Worm (Caenorhabditis elegans) whole organism, late embryonic: Measurements from ENCODE around the gene F44A2.7.
A peak's percentile ranks its signal among the peaks of the same experiment; 100 is the strongest.

Source experiments
- C38D4.7 ChIP-seq: fragments of 200-800 bp; sonication (Bioruptor generic); optimal IDR thresholded peaks from 2 replicates; lab custom pipeline; 2018; ENCODE audit warnings: mild to moderate bottlenecking, missing genetic modification characterization, moderate library complexity, missing compliant biosample characterization
- K09A11.1 ChIP-seq: sonication (generic microtip); optimal IDR thresholded peaks from 2 replicates; lab custom pipeline; 2017; ENCODE audit warnings: antibody characterized with exemption, mild to moderate bottlenecking, missing genetic modification characterization, missing compliant biosample characterization; ENCODE audit not compliant: insufficient read depth
- Y22D7AL.16 ChIP-seq: sonication (generic microtip); optimal IDR thresholded peaks from 2 replicates; lab custom pipeline; 2016; ENCODE audit warnings: missing genetic modification characterization, missing compliant biosample characterization
- ama-1 ChIP-seq: fragments of 150-350 bp; optimal IDR thresholded peaks from 2 replicates; lab custom pipeline; 2014
- ceh-14 ChIP-seq: sonication (generic microtip); optimal IDR thresholded peaks from 2 replicates; lab custom pipeline; 2016; ENCODE audit warnings: missing genotype, missing genetic modification characterization, missing compliant biosample characterization
- ceh-18 ChIP-seq: sonication (generic microtip); optimal IDR thresholded peaks from 2 replicates; lab custom pipeline; 2016; ENCODE audit warnings: missing genetic modification characterization, missing compliant biosample characterization
- ceh-19 ChIP-seq: fragments of 200-800 bp; sonication (Bioruptor generic); optimal IDR thresholded peaks from 2 replicates; lab custom pipeline; 2018; ENCODE audit warnings: mild to moderate bottlenecking, missing genetic modification characterization, missing compliant biosample characterization
- ceh-2 ChIP-seq: sonication (generic microtip); optimal IDR thresholded peaks from 2 replicates; lab custom pipeline; 2016; ENCODE audit warnings: missing genotype, missing genetic modification characterization, missing compliant biosample characterization
- ceh-24 ChIP-seq: sonication (generic microtip); optimal IDR thresholded peaks from 2 replicates; lab custom pipeline; 2016; ENCODE audit warnings: mild to moderate bottlenecking, missing genetic modification characterization, missing compliant biosample characterization
- ceh-45 ChIP-seq: fragments of 200-800 bp; sonication (Bioruptor generic); IDR thresholded peaks from 2 replicates; pipeline ENCODE4 v1.3.6; 2022; ENCODE audit warnings: missing genetic modification reagents, missing genetic modification characterization, missing compliant biosample characterization
- ceh-48 ChIP-seq: sonication (generic microtip); optimal IDR thresholded peaks from 2 replicates; lab custom pipeline; 2016; ENCODE audit warnings: missing genetic modification characterization, inconsistent platforms, missing compliant biosample characterization
- ceh-6 ChIP-seq: fragments of 200-800 bp; sonication (Bioruptor generic); optimal IDR thresholded peaks from 2 replicates; lab custom pipeline; 2018; ENCODE audit warnings: mild to moderate bottlenecking, missing genetic modification characterization, missing compliant biosample characterization
- ceh-9 ChIP-seq: sonication (generic microtip); optimal IDR thresholded peaks from 2 replicates; lab custom pipeline; 2016; ENCODE audit warnings: mild to moderate bottlenecking, missing genetic modification characterization, inconsistent platforms, missing compliant biosample characterization
- dmd-4 ChIP-seq: sonication (generic microtip); optimal IDR thresholded peaks from 2 replicates; lab custom pipeline; 2016; ENCODE audit warnings: borderline replicate concordance, missing genetic modification characterization, missing compliant biosample characterization
- eyg-1 ChIP-seq: sonication (generic microtip); optimal IDR thresholded peaks from 2 replicates; lab custom pipeline; 2016; ENCODE audit warnings: missing genotype, missing genetic modification characterization, missing compliant biosample characterization
- fax-1 ChIP-seq: sonication (generic microtip); optimal IDR thresholded peaks from 2 replicates; lab custom pipeline; 2016; ENCODE audit warnings: missing genotype, missing genetic modification characterization, missing compliant biosample characterization
- fkh-10 ChIP-seq: fragments of 150-350 bp; optimal IDR thresholded peaks from 2 replicates; lab custom pipeline; 2014; ENCODE audit warnings: missing biosample characterization, missing genetic modification reagents, missing genetic modification characterization
- fkh-6 ChIP-seq: sonication (generic microtip); optimal IDR thresholded peaks from 2 replicates; lab custom pipeline; 2016; ENCODE audit warnings: missing genetic modification characterization, missing compliant biosample characterization
- hlh-13 ChIP-seq: fragments of 200-800 bp; sonication (Bioruptor generic); optimal IDR thresholded peaks from 2 replicates; lab custom pipeline; 2018; ENCODE audit warnings: mild to moderate bottlenecking, missing genetic modification characterization, missing compliant biosample characterization
- hlh-15 ChIP-seq: sonication (generic microtip); optimal IDR thresholded peaks from 2 replicates; lab custom pipeline; 2016; ENCODE audit warnings: missing genetic modification characterization, missing compliant biosample characterization
- hlh-30 ChIP-seq: sonication (generic microtip); optimal IDR thresholded peaks from 2 replicates; lab custom pipeline; 2017; ENCODE audit warnings: antibody characterized with exemption, missing genetic modification characterization, missing compliant biosample characterization; ENCODE audit not compliant: insufficient read depth
- hlh-8 ChIP-seq: sonication (generic microtip); optimal IDR thresholded peaks from 2 replicates; lab custom pipeline; 2016; ENCODE audit warnings: missing genotype, missing genetic modification characterization, missing compliant biosample characterization
- lim-6 ChIP-seq: sonication (generic microtip); optimal IDR thresholded peaks from 2 replicates; lab custom pipeline; 2016; ENCODE audit warnings: missing genetic modification characterization, missing compliant biosample characterization
- lin-11 ChIP-seq: fragments of 200-800 bp; sonication (Bioruptor generic); optimal IDR thresholded peaks from 2 replicates; lab custom pipeline; 2018; ENCODE audit warnings: mild to moderate bottlenecking, missing genetic modification characterization, missing compliant biosample characterization
- madf-2 ChIP-seq: sonication (generic microtip); optimal IDR thresholded peaks from 2 replicates; lab custom pipeline; 2017; ENCODE audit warnings: missing genetic modification characterization, missing compliant biosample characterization
- mec-3 ChIP-seq: sonication (generic microtip); optimal IDR thresholded peaks from 2 replicates; lab custom pipeline; 2016; ENCODE audit warnings: borderline replicate concordance, missing genetic modification characterization, missing compliant biosample characterization
- nfya-1 ChIP-seq: sonication (generic microtip); optimal IDR thresholded peaks from 2 replicates; lab custom pipeline; 2017; ENCODE audit warnings: missing genetic modification characterization, mild to moderate bottlenecking, missing compliant biosample characterization, antibody characterized with exemption, moderate library complexity
- nhr-11 ChIP-seq: fragments of 150-350 bp; optimal IDR thresholded peaks from 2 replicates; lab custom pipeline; 2014; ENCODE audit warnings: missing biosample characterization, missing genetic modification characterization
- npax-4 ChIP-seq: sonication (generic microtip); optimal IDR thresholded peaks from 2 replicates; lab custom pipeline; 2016; ENCODE audit warnings: missing genetic modification characterization, missing compliant biosample characterization
- pat-9 ChIP-seq: fragments of 200-800 bp; sonication (Bioruptor generic); optimal IDR thresholded peaks from 2 replicates; lab custom pipeline; 2018; ENCODE audit warnings: mild to moderate bottlenecking, missing genetic modification characterization, moderate library complexity, missing compliant biosample characterization
- pax-1 ChIP-seq: fragments of 150-350 bp; optimal IDR thresholded peaks from 2 replicates; lab custom pipeline; 2014; ENCODE audit warnings: missing biosample characterization, missing genetic modification characterization
- rnt-1 ChIP-seq: sonication (generic microtip); optimal IDR thresholded peaks from 2 replicates; lab custom pipeline; 2016; ENCODE audit warnings: missing genetic modification characterization, missing compliant biosample characterization
- sox-4 ChIP-seq: sonication (generic microtip); optimal IDR thresholded peaks from 2 replicates; lab custom pipeline; 2017; ENCODE audit warnings: mild to moderate bottlenecking, missing genetic modification characterization, inconsistent platforms, missing compliant biosample characterization
- syd-9 ChIP-seq: sonication (generic microtip); optimal IDR thresholded peaks from 2 replicates; lab custom pipeline; 2016; ENCODE audit warnings: mild to moderate bottlenecking, missing genetic modification characterization, moderate library complexity, missing compliant biosample characterization
- tbx-2 ChIP-seq: sonication (generic microtip); optimal IDR thresholded peaks from 2 replicates; lab custom pipeline; 2016; ENCODE audit warnings: missing genetic modification characterization, missing compliant biosample characterization
- unc-3 ChIP-seq, 2 experiments: fragments of 200-800 bp in 1 of 2; sonication (Bioruptor generic) in 1 of 2; sonication (generic microtip) in 1 of 2; conservative IDR thresholded peaks in 1 of 2; optimal IDR thresholded peaks in 1 of 2; 2 replicates each; pipeline versions ENCODE4 v1.3.6 to Lab custom; 2016 to 2022; ENCODE audit warnings: missing compliant biosample characterization in 2 of 2, missing genetic modification characterization in 2 of 2, missing genetic modification reagents in 1 of 2
- unc-42 ChIP-seq: sonication (generic microtip); optimal IDR thresholded peaks from 2 replicates; lab custom pipeline; 2016; ENCODE audit warnings: missing genotype, missing genetic modification characterization, missing compliant biosample characterization
- unc-86 ChIP-seq: sonication (generic microtip); optimal IDR thresholded peaks from 2 replicates; lab custom pipeline; 2016; ENCODE audit warnings: missing genetic modification characterization, missing compliant biosample characterization
- ztf-16 ChIP-seq: sonication (generic microtip); optimal IDR thresholded peaks from 2 replicates; lab custom pipeline; 2017; ENCODE audit warnings: missing genetic modification characterization, missing compliant biosample characterization

F44A2.7 gene

DNA sequence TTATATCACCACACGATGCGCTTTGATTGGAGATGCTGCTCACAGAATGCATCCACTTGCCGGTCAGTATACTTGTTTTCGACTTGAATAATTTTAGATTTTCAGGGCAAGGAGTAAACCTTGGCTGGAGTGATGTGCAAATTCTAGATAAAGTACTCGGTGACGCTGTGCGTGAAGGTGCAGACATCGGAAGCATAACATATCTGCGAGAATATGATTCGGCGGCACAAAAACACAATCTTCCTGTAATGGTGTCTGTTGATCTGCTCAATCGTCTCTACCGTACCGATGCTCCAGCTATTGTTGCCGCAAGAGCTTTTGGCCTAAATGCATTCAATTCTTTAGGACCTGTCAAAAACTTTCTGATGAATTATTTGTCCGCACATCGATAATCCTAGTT, 17.2 kb downstream of the F44A2.7 start:
- TF ChIP-seq ama-1 (lab: Kevin White, UChicago) (peak; percentile 83), K09A11.1 (tag; lab: Kevin White, UChicago) (no peak), nhr-11 (tag; lab: Kevin White, UChicago) (no peak)

DNA sequence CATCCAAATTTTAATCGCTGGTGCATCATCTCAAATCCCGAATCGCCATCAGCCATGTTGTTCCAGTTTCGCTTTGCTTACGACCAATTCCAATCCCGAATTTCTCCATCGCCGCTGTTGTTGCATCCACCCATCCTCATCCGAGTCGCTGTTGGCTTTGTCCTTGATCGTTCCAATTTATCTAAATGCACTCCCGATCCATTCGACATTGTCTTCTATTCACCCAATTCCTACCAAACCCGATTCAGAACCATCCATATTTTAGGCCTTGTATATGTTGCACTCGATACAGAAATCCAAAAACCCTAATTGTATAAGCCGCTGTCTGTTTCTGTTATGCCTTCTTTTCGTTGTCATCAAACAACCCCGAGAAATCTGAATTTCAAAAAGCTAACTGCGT, 19.0 kb downstream of the F44A2.7 start:
- no peak for TF ChIP-seq ceh-9 (tag; lab: Kevin White, UChicago)
- no peak for TF ChIP-seq ceh-18 (tag; lab: Kevin White, UChicago)
- peak; percentile 32 for TF ChIP-seq ama-1 (lab: Kevin White, UChicago)
- no peak for TF ChIP-seq npax-4 (tag; lab: Kevin White, UChicago)
- no peak for TF ChIP-seq nfya-1
- no peak for TF ChIP-seq ceh-24 (tag; lab: Kevin White, UChicago)
- no peak for TF ChIP-seq fkh-6 (tag; lab: Kevin White, UChicago)
- TF ChIP-seq pat-9 (tag; lab: Kevin White, UChicago): no peak
- no peak for TF ChIP-seq rnt-1 (tag; lab: Kevin White, UChicago)
- no peak for TF ChIP-seq syd-9 (tag; lab: Kevin White, UChicago)
- TF ChIP-seq unc-3 (GFP tag; conservative IDR thresholded peaks at IDR 0.05; lab: Robert Waterston, UW): 0 out of 2 replicates have a peak, but pooled peaks have one; percentile 28
- TF ChIP-seq unc-3 (tag; optimal IDR thresholded peaks at IDR 0.05; lab: Kevin White, UChicago): no peak
- no peak for TF ChIP-seq mec-3 (tag; lab: Kevin White, UChicago)
- TF ChIP-seq C38D4.7 (GFP tag; lab: Kevin White, UChicago): no peak
- no peak for TF ChIP-seq ceh-48 (tag; lab: Kevin White, UChicago)
- no peak for TF ChIP-seq K09A11.1 (tag; lab: Kevin White, UChicago)
- TF ChIP-seq dmd-4 (tag; lab: Kevin White, UChicago): no peak
- TF ChIP-seq pax-1: no peak

DNA sequence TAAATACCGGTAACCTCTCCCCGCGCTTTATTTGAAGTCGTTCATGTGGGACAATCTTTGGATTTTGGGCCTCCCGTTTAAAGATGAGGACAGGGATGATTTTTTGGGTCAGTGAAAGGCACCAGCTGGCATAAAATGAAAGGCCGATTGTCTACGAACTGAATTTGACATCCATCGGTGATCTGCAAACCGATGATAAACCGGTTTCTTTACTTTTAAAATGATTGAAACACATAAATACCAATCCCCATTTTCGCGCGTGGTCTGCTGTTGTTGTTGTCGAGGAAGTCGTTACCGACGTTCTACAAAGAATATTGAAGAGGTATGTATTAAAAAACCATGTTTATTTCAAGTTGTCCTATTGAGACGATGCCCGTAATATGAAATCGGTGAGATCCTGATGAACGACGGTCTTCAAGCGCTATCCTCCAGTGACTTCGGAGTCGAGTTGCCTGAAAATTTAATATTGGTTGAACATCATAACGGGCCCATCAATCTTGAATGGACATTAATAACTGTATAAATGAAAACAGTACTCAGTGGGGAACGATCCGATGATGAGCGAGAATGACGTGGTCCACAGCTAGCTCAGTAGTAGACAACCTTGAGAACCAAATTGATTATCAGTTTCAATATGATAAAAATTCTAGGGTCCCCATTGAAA, 21.8 kb downstream of the F44A2.7 start:
- TF ChIP-seq mec-3 (tag; lab: Kevin White, UChicago): no peak
- TF ChIP-seq nhr-11 (tag; lab: Kevin White, UChicago): no peak
- TF ChIP-seq sox-4 (tag; lab: Kevin White, UChicago): no peak
- TF ChIP-seq ceh-45 (GFP tag; lab: Robert Waterston, UW): no peak
- no peak for TF ChIP-seq ceh-18 (tag; lab: Kevin White, UChicago)
- no peak for TF ChIP-seq tbx-2 (tag; lab: Kevin White, UChicago)
- no peak for TF ChIP-seq ceh-2 (tag; lab: Kevin White, UChicago)
- no peak for TF ChIP-seq hlh-13 (GFP tag; lab: Kevin White, UChicago)
- no peak for TF ChIP-seq hlh-30 (tag; lab: Kevin White, UChicago)
- no peak for TF ChIP-seq hlh-15 (tag; lab: Kevin White, UChicago)
- no peak for TF ChIP-seq eyg-1 (tag; lab: Kevin White, UChicago)
- no peak for TF ChIP-seq ceh-14
- no peak for TF ChIP-seq npax-4 (tag; lab: Kevin White, UChicago)
- TF ChIP-seq lim-6 (tag; lab: Kevin White, UChicago): no peak
- TF ChIP-seq ceh-9 (tag; lab: Kevin White, UChicago): no peak

DNA sequence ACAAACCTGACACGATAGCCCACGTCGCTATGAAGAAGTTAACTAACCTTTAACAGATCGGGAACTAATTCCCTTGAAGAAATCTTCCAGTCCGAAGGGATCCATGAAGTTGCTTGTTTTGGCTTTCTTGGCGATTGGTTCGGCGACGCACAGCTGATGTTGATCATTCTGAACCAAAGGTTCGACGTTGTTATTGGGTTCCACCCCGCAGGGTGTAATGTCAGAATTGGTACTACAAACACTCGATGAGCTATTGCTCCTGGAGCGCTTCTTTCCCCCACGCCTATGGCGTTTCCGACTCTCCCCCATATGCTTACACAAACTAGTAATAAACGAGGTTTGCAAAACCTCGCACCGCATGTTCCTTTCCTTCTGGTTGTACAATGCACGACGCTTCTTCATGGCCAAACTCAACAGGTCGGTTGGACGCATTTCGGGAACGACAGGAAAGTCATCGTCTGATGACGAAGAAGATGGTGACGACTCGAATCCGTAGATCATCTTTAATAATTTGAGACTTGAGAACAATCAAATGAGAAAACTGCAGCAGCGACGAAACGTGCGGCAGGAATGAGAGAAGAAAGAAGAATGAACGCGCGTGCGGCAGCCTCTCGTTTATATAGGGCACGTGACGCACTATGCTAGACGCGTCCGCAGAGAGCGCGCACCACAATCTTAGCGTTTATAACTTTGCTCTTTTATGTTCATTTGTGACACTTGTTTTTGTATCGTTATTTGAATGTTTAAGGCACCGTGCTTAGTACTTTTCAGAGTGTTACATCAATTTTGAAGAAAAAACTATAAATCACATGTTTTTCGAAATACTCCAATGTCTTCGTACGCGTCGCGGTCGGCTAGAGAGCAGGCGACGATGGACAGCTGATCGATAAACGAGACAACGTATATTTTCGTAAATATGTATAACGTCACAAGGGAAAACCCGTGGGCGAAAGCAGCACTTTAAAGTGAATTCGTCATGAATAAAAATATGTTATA, 22.6 kb downstream of the F44A2.7 start, which contains the start of gene tos-1:
TSS of gene tos-1 (minus strand) at position 575 of the 996 bp plus-strand sequence.
- TF ChIP-seq madf-2 (tag; lab: Kevin White, UChicago) (peak; percentile 91), Y22D7AL.16 (peak; percentile 71), fax-1 (tag; lab: Kevin White, UChicago) (peak; percentile 66), fkh-10 (GFP tag; lab: Kevin White, UChicago) (peak; percentile 67), ceh-9 (tag; lab: Kevin White, UChicago) (no peak), ceh-2 (tag; lab: Kevin White, UChicago) (peak; percentile 71), tbx-2 (tag; lab: Kevin White, UChicago) (peak; percentile 99), ceh-19 (peak; percentile 87), ceh-6 (GFP tag; lab: Kevin White, UChicago) (peak; percentile 21), nhr-11 (tag; lab: Kevin White, UChicago) (no peak), unc-42 (tag; lab: Kevin White, UChicago) (peak; percentile 97), unc-86 (tag; lab: Kevin White, UChicago) (peak; percentile 95), hlh-30 (tag; lab: Kevin White, UChicago) (peak; percentile 100), lin-11 (peak; percentile 57), hlh-8 (tag; lab: Kevin White, UChicago) (peak; percentile 93), ztf-16 (peak; percentile 93), dmd-4 (tag; lab: Kevin White, UChicago) (peak; percentile 68), eyg-1 (tag; lab: Kevin White, UChicago) (peak; percentile 75), C38D4.7 (GFP tag; lab: Kevin White, UChicago) (peak; percentile 59), ceh-24 (tag; lab: Kevin White, UChicago) (peak; percentile 60), lim-6 (tag; lab: Kevin White, UChicago) (peak; percentile 46)
